Worm (Caenorhabditis elegans) whole organism, L4/young adult: ENCODE data around the gene lron-15.

ENCODE experiments used
- W03F9.2 ChIP-seq: fragments of 150-350 bp; optimal IDR thresholded peaks from 2 replicates; lab custom pipeline; 2014; ENCODE audit warnings: missing biosample characterization, missing genetic modification characterization
- dao-5 ChIP-seq: sonication (generic microtip); optimal IDR thresholded peaks from 2 replicates; lab custom pipeline; 2016; ENCODE audit warnings: missing genotype, missing genetic modification characterization, moderate library complexity, missing compliant biosample characterization
- him-1 ChIP-seq: sonication (generic microtip); optimal IDR thresholded peaks from 2 replicates; lab custom pipeline; 2016; ENCODE audit warnings: missing genotype, missing genetic modification reagents, missing genetic modification characterization, missing compliant biosample characterization

ce11 chrII:6568707-6569106 lies 24.0 kb upstream of the lron-15 start, which contains the start of gene sra-27:
- TF ChIP-seq dao-5 (tag; lab: Kevin White, UChicago) = no peak
- no peak for TF ChIP-seq W03F9.2 (tag; lab: Kevin White, UChicago)
- TF ChIP-seq him-1 (tag; lab: Kevin White, UChicago) = no peak
